Worm (Caenorhabditis elegans) whole organism, early embryonic: ENCODE results near the gene srj-29.
A peak's percentile ranks its signal among the peaks of the same experiment; 100 is the strongest.
"Not testable (repeated sequence)": the region's sequence is repeated elsewhere in the genome, so short reads cannot be mapped to it uniquely, and the experiment has no call there.

Experiments
- ama-1 ChIP-seq: fragments of 150-350 bp; optimal IDR thresholded peaks from 2 replicates; lab custom pipeline; 2014
- tra-4 ChIP-seq: sonication (generic microtip); optimal IDR thresholded peaks from 2 replicates; lab custom pipeline; 2017; ENCODE audit warnings: missing genetic modification characterization, missing compliant biosample characterization

DNA sequence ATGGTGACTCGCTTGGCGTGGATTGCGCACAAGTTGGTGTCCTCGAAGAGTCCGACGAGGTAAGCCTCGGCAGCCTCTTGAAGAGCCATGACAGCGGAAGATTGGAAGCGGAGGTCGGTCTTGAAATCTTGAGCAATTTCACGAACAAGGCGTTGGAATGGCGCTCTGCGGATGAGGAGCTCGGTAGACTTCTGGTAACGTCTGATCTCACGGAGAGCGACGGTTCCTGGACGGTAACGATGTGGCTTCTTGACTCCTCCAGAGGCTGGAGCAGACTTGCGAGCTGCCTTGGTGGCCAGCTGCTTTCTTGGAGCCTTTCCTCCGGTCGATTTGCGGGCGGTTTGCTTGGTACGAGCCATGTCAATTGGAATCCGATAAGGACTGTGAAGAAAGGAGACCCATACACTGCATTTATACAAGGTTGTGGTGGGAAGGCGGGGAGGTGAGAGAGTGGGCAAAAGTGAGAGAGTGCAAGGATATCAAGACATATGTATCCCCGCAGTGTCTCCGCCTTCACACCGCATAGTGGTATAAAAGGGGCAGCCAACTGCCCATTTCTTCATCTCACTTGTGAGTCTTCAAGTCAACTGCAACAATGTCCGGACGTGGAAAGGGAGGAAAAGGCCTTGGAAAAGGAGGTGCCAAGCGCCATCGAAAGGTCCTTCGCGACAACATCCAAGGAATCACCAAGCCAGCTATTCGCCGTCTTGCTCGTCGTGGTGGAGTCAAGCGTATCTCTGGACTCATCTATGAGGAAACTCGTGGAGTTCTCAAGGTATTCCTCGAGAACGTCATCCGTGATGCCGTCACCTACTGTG lies 33.3 kb upstream of the srj-29 start, which contains the start of the genes his-2 and his-1:
- peak; percentile 95 for TF ChIP-seq ama-1 (lab: Kevin White, UChicago)
- TF ChIP-seq tra-4, result not testable (repeated sequence)
